Fruit fly (Drosophila melanogaster): ENCODE measurements around the gene nAChRbeta3.
A peak's percentile ranks its signal among the peaks of the same experiment; 100 is the strongest.

The nAChRbeta3 gene

dm6 chr2L:574226-574625, 29.3 kb downstream of the nAChRbeta3 start, which contains the start of the genes Ipk2 and cold:
Gene Ipk2 (minus strand): TSS chr2L:574264.
Gene cold (plus strand): TSS chr2L:574291.
- TF ChIP-seq prd (optimal IDR thresholded peaks at IDR 0.05), result no peak
- TF ChIP-seq prd (GFP tag; IDR thresholded peaks at IDR 0.05), result peak; percentile 82
- peak; percentile 78 for TF ChIP-seq bab2 (GFP tag; optimal IDR thresholded peaks at IDR 0.05)
- TF ChIP-seq Abd-B (GFP tag; optimal IDR thresholded peaks at IDR 0.05), result peak; percentile 86
- TF ChIP-seq CG10959 (GFP tag; IDR thresholded peaks at IDR 0.05), result peak; percentile 28; the same call in 1 of the 2 replicates
- TF ChIP-seq Hmr (GFP tag; optimal IDR thresholded peaks at IDR 0.05), result peak; percentile 86
- peak; percentile 20 for TF ChIP-seq gfzf (GFP tag; optimal IDR thresholded peaks at IDR 0.05)
- TF ChIP-seq pzg (GFP tag; optimal IDR thresholded peaks at IDR 0.05), result peak; percentile 79
- TF ChIP-seq CG4282 (GFP tag; optimal IDR thresholded peaks at IDR 0.05), result peak; percentile 51
- TF ChIP-seq CG33213 (GFP tag; optimal IDR thresholded peaks at IDR 0.05), result peak; percentile 78
- peak; percentile 84 for TF ChIP-seq bcd (GFP tag; optimal IDR thresholded peaks at IDR 0.05)
- TF ChIP-seq stc (GFP tag; IDR thresholded peaks at IDR 0.05), result no peak
- no peak for TF ChIP-seq Awh (GFP tag; IDR thresholded peaks at IDR 0.05)
- peak; percentile 1 for TF ChIP-seq CG12071 (GFP tag; optimal IDR thresholded peaks at IDR 0.05)
- TF ChIP-seq ham (GFP tag; IDR thresholded peaks at IDR 0.05), result no peak
- TF ChIP-seq lov (optimal IDR thresholded peaks at IDR 0.05), result no peak
- TF ChIP-seq lov (GFP tag; IDR thresholded peaks at IDR 0.05), result peak; percentile 51; the same call in 1 of the 3 replicates
- TF ChIP-seq HmgD (GFP tag; optimal IDR thresholded peaks at IDR 0.05), result peak; percentile 20
- no peak for TF ChIP-seq CG15073 (GFP tag; optimal IDR thresholded peaks at IDR 0.05)
- TF ChIP-seq pita (GFP tag; optimal IDR thresholded peaks at IDR 0.05), result no peak
- peak; percentile 74 for TF ChIP-seq CG10147 (GFP tag; optimal IDR thresholded peaks at IDR 0.05)
- TF ChIP-seq C15 (GFP tag; IDR thresholded peaks at IDR 0.05), result no peak
- TF ChIP-seq CG2712 (tag; optimal IDR thresholded peaks at IDR 0.05), result peak; percentile 82
- no peak for TF ChIP-seq Deaf1 (tag; optimal IDR thresholded peaks at IDR 0.05)
- TF ChIP-seq CG10979 (tag; optimal IDR thresholded peaks at IDR 0.05), result peak; percentile 67
- no peak; the same call in 1 of the 2 replicates for TF ChIP-seq Bgb (GFP tag; IDR thresholded peaks at IDR 0.05; ENCODE audit: partially characterized antibody)
- no peak for TF ChIP-seq dati (GFP tag; IDR thresholded peaks at IDR 0.05)
- peak; percentile 25 for TF ChIP-seq CG31388 (GFP tag; optimal IDR thresholded peaks at IDR 0.05)
- no peak for TF ChIP-seq chm (GFP tag; IDR thresholded peaks at IDR 0.05)
- TF ChIP-seq Hand (GFP tag; optimal IDR thresholded peaks at IDR 0.05), result peak; percentile 48
- no peak for TF ChIP-seq zen2 (GFP tag; IDR thresholded peaks at IDR 0.05; ENCODE audit: partially characterized antibody)
- peak; percentile 19 for TF ChIP-seq NK7.1 (GFP tag; optimal IDR thresholded peaks at IDR 0.05)
- TF ChIP-seq CG17568 (GFP tag; optimal IDR thresholded peaks at IDR 0.05), result no peak
- TF ChIP-seq caup (GFP tag; optimal IDR thresholded peaks at IDR 0.05; ENCODE audit: severe bottlenecking), result peak; percentile 87
- TF ChIP-seq CG17802 (tag; optimal IDR thresholded peaks at IDR 0.05), result peak; percentile 53
- TF ChIP-seq CG12104 (GFP tag; optimal IDR thresholded peaks at IDR 0.05), result peak; percentile 64
- TF ChIP-seq HHEX (GFP tag; optimal IDR thresholded peaks at IDR 0.05), result peak; percentile 84
- peak; percentile 68 for TF ChIP-seq CG12942 (GFP tag; optimal IDR thresholded peaks at IDR 0.05)
- no peak for TF ChIP-seq Stat92E (GFP tag; optimal IDR thresholded peaks at IDR 0.05)
- no peak for TF ChIP-seq PHDP (tag; optimal IDR thresholded peaks at IDR 0.05)
- peak; percentile 72 for TF ChIP-seq CG1602 (GFP tag; optimal IDR thresholded peaks at IDR 0.05)
- TF ChIP-seq YL-1 (GFP tag; optimal IDR thresholded peaks at IDR 0.05), result peak; percentile 93
- peak; percentile 77 for TF ChIP-seq CG1233 (GFP tag; optimal IDR thresholded peaks at IDR 0.05)
- peak; percentile 63; the same call in 1 of the 2 replicates for TF ChIP-seq CG14014 (GFP tag; IDR thresholded peaks at IDR 0.05)
- TF ChIP-seq CG12744 (GFP tag; optimal IDR thresholded peaks at IDR 0.05), result peak; percentile 88
- TF ChIP-seq CG2875 (GFP tag; optimal IDR thresholded peaks at IDR 0.05), result peak; percentile 24
- peak; percentile 88 for TF ChIP-seq slbo (GFP tag; IDR thresholded peaks at IDR 0.05)
- TF ChIP-seq ssp (GFP tag; IDR thresholded peaks at IDR 0.05), result peak; percentile 66
- peak; percentile 86 for TF ChIP-seq lmd (GFP tag; IDR thresholded peaks at IDR 0.05)
- peak; percentile 89 for TF ChIP-seq pho (GFP tag; optimal IDR thresholded peaks at IDR 0.05)
- TF ChIP-seq tx (GFP tag; optimal IDR thresholded peaks at IDR 0.05), result peak; percentile 75

Data from whole organism, embryonic.